Worm (Caenorhabditis elegans) whole organism, early embryonic: ENCODE measurements around the gene nspe-7.

ENCODE experiments used
- F13C5.2 ChIP-seq: sonication (generic microtip); optimal IDR thresholded peaks from 2 replicates; lab custom pipeline; 2017; ENCODE audit warnings: mild to moderate bottlenecking, missing genetic modification characterization, inconsistent platforms, missing compliant biosample characterization
- flt-1 ChIP-seq: fragments of 200-800 bp; sonication (Bioruptor generic); IDR thresholded peaks from 2 replicates; pipeline ENCODE4 v1.3.6; 2022; ENCODE audit warnings: missing genetic modification characterization, missing compliant biosample characterization

DNA sequence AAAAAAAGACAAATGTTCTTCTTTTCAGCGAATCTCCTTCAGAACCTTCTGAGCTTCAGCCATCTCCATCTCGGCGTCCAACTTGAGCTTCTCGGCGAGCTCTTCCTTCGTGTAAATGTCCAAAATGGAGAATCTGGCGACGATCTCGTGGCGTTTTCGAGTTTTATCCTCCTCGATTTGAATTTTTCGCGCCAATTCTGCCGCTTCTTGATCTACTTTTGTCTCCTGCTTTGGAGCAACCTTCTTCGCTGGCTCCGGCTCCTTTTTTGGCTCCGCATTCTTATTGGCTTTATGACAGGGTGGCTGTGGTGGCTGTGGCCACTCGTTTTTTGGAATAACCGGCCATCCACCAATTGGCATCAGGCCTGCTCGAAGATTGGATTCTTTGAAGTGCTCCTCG, 46.3 kb downstream of the nspe-7 start:
- TF ChIP-seq flt-1 (GFP tag; lab: Robert Waterston, UW) (no peak), F13C5.2 (tag; lab: Kevin White, UChicago) (no peak)
